Fruit fly (Drosophila melanogaster): Measurements from ENCODE around the gene Wdr81.

The Wdr81 gene

DNA sequence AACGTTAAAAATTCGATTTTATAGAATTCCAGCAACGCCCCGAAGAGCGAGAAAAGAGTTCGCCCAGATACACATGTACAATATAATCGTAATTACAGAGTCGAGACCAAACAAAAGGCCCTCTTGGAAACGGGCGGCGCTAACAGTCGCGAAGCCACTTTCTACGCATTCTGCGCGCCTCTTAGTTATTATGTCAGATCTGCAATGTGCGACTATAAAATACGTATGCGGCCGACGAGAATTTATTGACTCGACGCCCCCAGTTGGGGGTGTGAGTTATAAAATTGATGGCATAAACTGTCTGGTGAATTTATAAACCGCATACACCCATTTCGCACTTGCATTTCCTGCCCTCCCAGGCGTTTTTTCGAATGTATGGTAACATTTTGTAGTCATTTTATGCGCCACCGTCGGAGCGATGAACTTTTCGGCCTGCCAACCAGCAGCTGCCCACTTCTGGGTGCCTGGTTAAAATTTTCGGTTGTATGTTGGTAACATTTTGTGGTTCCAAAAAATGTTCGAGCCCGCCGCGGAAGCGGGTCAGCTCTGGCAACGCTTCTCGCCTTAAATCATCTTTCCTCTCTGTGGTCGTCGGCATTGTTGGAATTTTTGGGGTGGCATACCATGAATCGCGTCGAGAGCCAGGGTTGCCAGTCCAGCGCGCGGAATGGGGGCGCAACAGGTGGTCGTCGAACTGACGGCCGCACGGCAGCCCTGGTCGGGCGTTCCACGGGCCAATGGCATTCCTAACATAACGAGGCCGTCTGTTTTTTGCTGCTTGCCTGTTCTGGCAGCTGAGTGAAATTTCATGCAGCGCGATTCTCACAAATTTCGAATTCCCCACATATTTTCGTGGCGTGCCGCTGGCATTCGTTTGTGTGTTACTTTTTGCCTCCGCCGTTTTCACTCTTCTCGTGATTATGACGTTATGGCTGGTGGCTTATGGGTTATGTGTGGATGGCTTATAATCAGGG is 8.8 kb downstream of the Wdr81 start (continued):
- TF ChIP-seq Ssrp (tag; optimal IDR thresholded peaks at IDR 0.05) (no peak), CG31441 (GFP tag; IDR thresholded peaks at IDR 0.05) (no peak), Sox100B (GFP tag; optimal IDR thresholded peaks at IDR 0.05) (no peak), ATbp (GFP tag; optimal IDR thresholded peaks at IDR 0.05) (peak; percentile 66), slou (GFP tag; optimal IDR thresholded peaks at IDR 0.05) (peak; percentile 13), Lim3 (GFP tag; IDR thresholded peaks at IDR 0.05) (no peak), Adf1 (GFP tag; IDR thresholded peaks at IDR 0.05) (no peak), Ets65A (GFP tag) (peak; percentile 89), abd-A (tag; optimal IDR thresholded peaks at IDR 0.05) (peak; percentile 100), CG12155 (GFP tag; optimal IDR thresholded peaks at IDR 0.05) (peak; percentile 70), Mes4 (GFP tag; optimal IDR thresholded peaks at IDR 0.05) (peak; percentile 54), CG15514 (GFP tag; optimal IDR thresholded peaks at IDR 0.05) (peak; percentile 94), CG17612 (GFP tag; IDR thresholded peaks at IDR 0.05) (no peak), cg (GFP tag; optimal IDR thresholded peaks at IDR 0.05) (peak; percentile 37), Opbp (GFP tag; IDR thresholded peaks at IDR 0.05; ENCODE audit: partially characterized antibody) (no peak), emc (GFP tag; optimal IDR thresholded peaks at IDR 0.05) (peak; percentile 30), CG15073 (GFP tag; optimal IDR thresholded peaks at IDR 0.05) (no peak), CG8478 (optimal IDR thresholded peaks at IDR 0.05) (no peak), CG14965 (GFP tag; optimal IDR thresholded peaks at IDR 0.05; ENCODE audit: borderline replicate concordance) (peak; percentile 13), dm (GFP tag; optimal IDR thresholded peaks at IDR 0.05) (peak; percentile 84), CG1832 (GFP tag; optimal IDR thresholded peaks at IDR 0.05) (peak; percentile 44), Hsf (GFP tag; optimal IDR thresholded peaks at IDR 0.05) (peak; percentile 58), CG18011 (GFP tag; optimal IDR thresholded peaks at IDR 0.05) (peak; percentile 36), vnd (GFP tag; IDR thresholded peaks at IDR 0.05; ENCODE audit: partially characterized antibody) (no peak), CG9932 (GFP tag; IDR thresholded peaks at IDR 0.05) (no peak), CG32772 (GFP tag; IDR thresholded peaks at IDR 0.05) (no peak), CG13296 (GFP tag; optimal IDR thresholded peaks at IDR 0.05) (peak; percentile 44), CG10274 (GFP tag; optimal IDR thresholded peaks at IDR 0.05) (peak; percentile 48), Med (GFP tag) (peak; percentile 98), Max (GFP tag; optimal IDR thresholded peaks at IDR 0.05) (peak; percentile 34), HLH54F (GFP tag; optimal IDR thresholded peaks at IDR 0.05) (peak; percentile 81), CG12769 (tag; optimal IDR thresholded peaks at IDR 0.05) (peak; percentile 98), pum (GFP tag; optimal IDR thresholded peaks at IDR 0.05) (peak; percentile 59), fd3F (GFP tag; optimal IDR thresholded peaks at IDR 0.05) (peak; percentile 32), wdn (GFP tag; IDR thresholded peaks at IDR 0.05) (no peak), CG1233 (GFP tag; optimal IDR thresholded peaks at IDR 0.05) (peak; percentile 58), Lhr (GFP tag; optimal IDR thresholded peaks at IDR 0.05) (peak; percentile 98), pzg (GFP tag; optimal IDR thresholded peaks at IDR 0.05) (peak; percentile 67), zen (tag; optimal IDR thresholded peaks at IDR 0.05) (peak; percentile 31), z (GFP tag; IDR thresholded peaks at IDR 0.05) (no peak), CG31224 (GFP tag; IDR thresholded peaks at IDR 0.05) (no peak), CG4707 (GFP tag; optimal IDR thresholded peaks at IDR 0.05) (no peak), Trl (optimal IDR thresholded peaks at IDR 0.05) (peak in 1 of 2 experiments; percentile 7), Trl (GFP tag; optimal IDR thresholded peaks at IDR 0.05) (peak; percentile 64), Fer1 (GFP tag; optimal IDR thresholded peaks at IDR 0.05) (peak; percentile 90), CG16863 (GFP tag; optimal IDR thresholded peaks at IDR 0.05) (peak; percentile 68), Dref (GFP tag; IDR thresholded peaks at IDR 0.05) (no peak), CG12744 (GFP tag; optimal IDR thresholded peaks at IDR 0.05) (peak; percentile 63), CG4617 (GFP tag; optimal IDR thresholded peaks at IDR 0.05; ENCODE audit: borderline replicate concordance) (no peak)
